Fruit fly (Drosophila melanogaster) whole organism, adult: Measurements from ENCODE around the gene CG12347.

ENCODE experiments used
- Clk ChIP-seq: fragments of 200-800 bp; sonication (Bioruptor generic); optimal IDR thresholded peaks from 2 replicates; lab custom pipeline; 2017; ENCODE audit warnings: missing biosample characterization, missing genetic modification characterization
- bab1 ChIP-seq: fragments of 200-800 bp; sonication (Bioruptor generic); optimal IDR thresholded peaks from 3 replicates; lab custom pipeline; 2019; ENCODE audit warnings: missing biosample characterization, mild to moderate bottlenecking, missing genetic modification characterization, moderate library complexity

- no peak for TF ChIP-seq bab1 (GFP tag; lab: Kevin White, UChicago)
- TF ChIP-seq Clk, result no peak
These were observed 38.1 kb downstream of the CG12347 start for dm6 chr3R:17944296-17944695.
